Worm (Caenorhabditis elegans): Measurements from ENCODE around the gene srh-30.

- no peak for TF ChIP-seq hlh-30 (tag; optimal IDR thresholded peaks at IDR 0.05; ENCODE audit: insufficient read depth)
- TF ChIP-seq unc-42 (tag; optimal IDR thresholded peaks at IDR 0.05) = no peak
- TF ChIP-seq eyg-1 (tag; optimal IDR thresholded peaks at IDR 0.05) = no peak
- no peak for TF ChIP-seq hlh-6 (tag; optimal IDR thresholded peaks at IDR 0.05)
- TF ChIP-seq nhr-232 (tag; optimal IDR thresholded peaks at IDR 0.05) = no peak
- TF ChIP-seq F13H6.1 (tag; optimal IDR thresholded peaks at IDR 0.05) = no peak
- TF ChIP-seq ceh-18 (tag; optimal IDR thresholded peaks at IDR 0.05) = no peak
- TF ChIP-seq rnt-1 (tag; optimal IDR thresholded peaks at IDR 0.05) = no peak
- no peak for TF ChIP-seq sdc-2 (tag; optimal IDR thresholded peaks at IDR 0.05)
- TF ChIP-seq odd-2 (tag; optimal IDR thresholded peaks at IDR 0.05) = no peak
- TF ChIP-seq che-1 (tag; optimal IDR thresholded peaks at IDR 0.05) = no peak
- TF ChIP-seq elt-2 (tag; optimal IDR thresholded peaks at IDR 0.05) = no peak
Observed at ce11 chrV:6769440-6769839, 2.1 kb downstream of the srh-30 start.

Measured in whole organism, late embryonic.